Fruit fly (Drosophila melanogaster): ENCODE measurements around the gene CG44001.

DNA sequence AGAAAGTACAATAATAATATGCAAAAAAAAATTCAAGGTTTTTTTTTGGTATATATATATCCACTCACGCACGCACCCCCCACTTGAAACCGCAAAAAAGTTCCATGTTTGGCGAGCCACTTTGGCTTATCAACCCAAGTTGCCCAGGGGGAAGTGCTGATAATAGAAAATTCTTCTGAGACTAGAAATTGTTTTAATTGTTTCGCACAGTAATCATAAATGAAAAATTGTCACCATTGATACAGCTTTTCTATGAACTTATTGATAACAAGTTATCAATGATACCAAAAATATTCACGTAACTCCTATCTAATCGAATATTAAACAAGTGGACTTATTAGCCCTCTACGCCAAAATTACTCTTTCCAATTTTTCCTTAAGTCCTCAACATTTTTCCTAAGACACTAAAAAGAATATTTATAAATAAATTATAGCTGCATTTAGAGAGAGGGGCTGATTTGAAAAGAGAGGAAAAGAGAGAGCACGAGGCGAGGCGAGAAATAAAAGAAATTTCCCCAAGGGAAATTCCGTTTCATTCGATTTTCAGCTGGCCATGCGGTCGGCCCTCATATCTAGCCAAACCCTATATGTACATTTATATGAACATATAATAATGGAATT, 44.4 kb upstream of the CG44001 start:
- TF ChIP-seq pan (optimal IDR thresholded peaks at IDR 0.05) (no peak), Dll (optimal IDR thresholded peaks at IDR 0.05) (no peak), psq (optimal IDR thresholded peaks at IDR 0.05) (no peak), CG8478 (optimal IDR thresholded peaks at IDR 0.05) (no peak), usp (GFP tag; optimal IDR thresholded peaks at IDR 0.05) (no peak)
